Worm (Caenorhabditis elegans) whole organism, early embryonic: Measurements from ENCODE around the gene str-220.

ENCODE experiments used
- B0310.2 ChIP-seq: sonication (generic microtip); optimal IDR thresholded peaks from 2 replicates; lab custom pipeline; 2016; ENCODE audit warnings: mild to moderate bottlenecking, missing genetic modification characterization, missing compliant biosample characterization
- F13C5.2 ChIP-seq: sonication (generic microtip); optimal IDR thresholded peaks from 2 replicates; lab custom pipeline; 2017; ENCODE audit warnings: mild to moderate bottlenecking, missing genetic modification characterization, inconsistent platforms, missing compliant biosample characterization
- aly-1 ChIP-seq: sonication (generic microtip); optimal IDR thresholded peaks from 2 replicates; lab custom pipeline; 2016; ENCODE audit warnings: missing genetic modification characterization, missing compliant biosample characterization
- ama-1 ChIP-seq: fragments of 150-350 bp; optimal IDR thresholded peaks from 2 replicates; lab custom pipeline; 2014
- ceh-13 ChIP-seq: fragments of 200-800 bp; sonication (Bioruptor generic); optimal IDR thresholded peaks from 2 replicates; lab custom pipeline; 2018; ENCODE audit warnings: mild to moderate bottlenecking, missing genetic modification characterization, missing compliant biosample characterization
- ceh-36 ChIP-seq: sonication (generic microtip); optimal IDR thresholded peaks from 2 replicates; lab custom pipeline; 2016; ENCODE audit warnings: missing genetic modification characterization, inconsistent platforms, missing compliant biosample characterization
- ets-7 ChIP-seq: sonication (generic microtip); optimal IDR thresholded peaks from 2 replicates; lab custom pipeline; 2016; ENCODE audit warnings: missing genotype, missing genetic modification characterization, missing compliant biosample characterization
- flt-1 ChIP-seq: fragments of 200-800 bp; sonication (Bioruptor generic); IDR thresholded peaks from 2 replicates; pipeline ENCODE4 v1.3.6; 2022; ENCODE audit warnings: missing genetic modification characterization, missing compliant biosample characterization
- hmbx-1 ChIP-seq: sonication (generic microtip); optimal IDR thresholded peaks from 2 replicates; lab custom pipeline; 2016; ENCODE audit warnings: mild to moderate bottlenecking, missing genetic modification characterization, missing compliant biosample characterization
- hmg-4 ChIP-seq: fragments of 200-800 bp; sonication (Bioruptor generic); optimal IDR thresholded peaks from 2 replicates; lab custom pipeline; 2018; ENCODE audit warnings: mild to moderate bottlenecking, missing genetic modification characterization, missing compliant biosample characterization
- hnd-1 ChIP-seq: sonication (generic microtip); optimal IDR thresholded peaks from 2 replicates; lab custom pipeline; 2016; ENCODE audit warnings: missing genetic modification characterization, missing compliant biosample characterization
- pes-1 ChIP-seq: fragments of 200-800 bp; sonication (Bioruptor generic); IDR thresholded peaks from 2 replicates; pipeline ENCODE4 v1.3.6; 2022; ENCODE audit warnings: missing genetic modification reagents, missing genetic modification characterization, missing compliant biosample characterization
- scrt-1 ChIP-seq: fragments of 200-800 bp; sonication (Bioruptor generic); IDR thresholded peaks from 2 replicates; pipeline ENCODE4 v1.3.6; 2022; ENCODE audit warnings: missing genetic modification characterization, missing compliant biosample characterization
- sea-1 ChIP-seq: fragments of 200-800 bp; sonication (Bioruptor generic); conservative IDR thresholded peaks from 2 replicates; pipeline ENCODE4 v1.3.6; 2022; ENCODE audit warnings: missing genetic modification characterization, missing compliant biosample characterization
- tbx-11 ChIP-seq: fragments of 200-800 bp; sonication (Bioruptor generic); IDR thresholded peaks from 2 replicates; pipeline ENCODE4 v1.3.6; 2022; ENCODE audit warnings: missing genetic modification characterization, missing compliant biosample characterization
- tbx-37 ChIP-seq: fragments of 200-800 bp; sonication (Bioruptor generic); conservative IDR thresholded peaks from 2 replicates; pipeline ENCODE4 v1.3.6; 2022; ENCODE audit warnings: missing genetic modification reagents, missing genetic modification characterization, missing compliant biosample characterization
- tra-4 ChIP-seq: sonication (generic microtip); optimal IDR thresholded peaks from 2 replicates; lab custom pipeline; 2017; ENCODE audit warnings: missing genetic modification characterization, missing compliant biosample characterization

Gene str-220

DNA sequence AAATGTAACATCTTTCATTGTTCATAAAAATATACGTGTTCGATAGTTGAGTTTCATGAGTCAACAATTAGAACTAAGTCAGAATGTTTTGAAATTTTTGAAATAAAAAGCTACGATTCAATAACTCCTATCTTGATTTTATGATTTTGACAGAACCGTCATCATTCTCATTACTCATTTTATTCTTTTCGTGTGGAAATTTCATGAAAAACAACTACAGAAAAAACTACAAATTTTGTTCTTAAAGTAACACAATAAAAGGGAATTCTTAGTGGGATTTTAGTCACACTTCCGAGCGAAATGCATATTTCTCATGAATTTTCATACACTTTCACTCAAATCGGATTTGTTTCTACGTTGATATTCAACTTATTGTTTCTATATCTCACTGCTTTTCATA lies 5.8 kb upstream of the str-220 start, which contains the start of gene str-44:
Gene str-44 (plus strand): TSS at position 301 of the 400 bp plus-strand sequence.
- TF ChIP-seq B0310.2 (tag; lab: Kevin White, UChicago) (no peak), flt-1 (GFP tag; lab: Robert Waterston, UW) (no peak), sea-1 (GFP tag; lab: Robert Waterston, UW) (no peak), hnd-1 (tag; lab: Kevin White, UChicago) (no peak), tra-4 (tag; lab: Kevin White, UChicago) (no peak)

- no peak for TF ChIP-seq ets-7 (tag; lab: Kevin White, UChicago)
- TF ChIP-seq F13C5.2 (tag; lab: Kevin White, UChicago): no peak
- TF ChIP-seq tra-4 (tag; lab: Kevin White, UChicago): no peak
- no peak for TF ChIP-seq flt-1 (GFP tag; lab: Robert Waterston, UW)
- no peak for TF ChIP-seq hmbx-1 (tag; lab: Kevin White, UChicago)
- TF ChIP-seq ceh-36: no peak
Measured at ce11 chrIV:7175346-7175745, 4.2 kb upstream of the str-220 start, which contains the start of gene C42D4.19. TSS of gene C42D4.19 (plus strand) at chrIV:7175646.

DNA sequence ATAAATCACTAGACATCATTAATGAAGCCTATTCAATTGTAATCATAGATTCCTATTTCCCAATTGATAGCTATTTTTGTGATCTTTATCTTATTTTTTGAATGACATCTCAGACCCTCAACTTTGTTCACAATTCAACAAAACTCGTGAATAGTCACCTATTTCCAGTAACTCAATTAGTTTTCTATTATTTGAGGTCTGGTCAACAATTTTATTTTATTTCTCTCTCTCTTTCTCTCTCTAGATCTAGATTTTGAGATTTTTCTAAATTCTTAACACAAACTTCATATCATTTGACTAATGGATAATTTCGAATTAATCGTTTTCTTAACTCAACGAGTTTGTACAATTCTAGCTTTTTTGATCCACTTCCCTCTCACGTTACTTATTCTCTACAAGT lies 2.4 kb upstream of the str-220 start, which contains the start of gene str-1:
Gene str-1 (plus strand): TSS at position 301 of the 400 bp plus-strand sequence.
- TF ChIP-seq ama-1 (no peak), hmg-4 (GFP tag; lab: Kevin White, UChicago) (no peak), sea-1 (GFP tag; lab: Robert Waterston, UW) (no peak), aly-1 (tag; lab: Kevin White, UChicago) (no peak), tbx-11 (GFP tag; lab: Robert Waterston, UW) (no peak), flt-1 (GFP tag; lab: Robert Waterston, UW) (no peak), scrt-1 (no peak)

DNA sequence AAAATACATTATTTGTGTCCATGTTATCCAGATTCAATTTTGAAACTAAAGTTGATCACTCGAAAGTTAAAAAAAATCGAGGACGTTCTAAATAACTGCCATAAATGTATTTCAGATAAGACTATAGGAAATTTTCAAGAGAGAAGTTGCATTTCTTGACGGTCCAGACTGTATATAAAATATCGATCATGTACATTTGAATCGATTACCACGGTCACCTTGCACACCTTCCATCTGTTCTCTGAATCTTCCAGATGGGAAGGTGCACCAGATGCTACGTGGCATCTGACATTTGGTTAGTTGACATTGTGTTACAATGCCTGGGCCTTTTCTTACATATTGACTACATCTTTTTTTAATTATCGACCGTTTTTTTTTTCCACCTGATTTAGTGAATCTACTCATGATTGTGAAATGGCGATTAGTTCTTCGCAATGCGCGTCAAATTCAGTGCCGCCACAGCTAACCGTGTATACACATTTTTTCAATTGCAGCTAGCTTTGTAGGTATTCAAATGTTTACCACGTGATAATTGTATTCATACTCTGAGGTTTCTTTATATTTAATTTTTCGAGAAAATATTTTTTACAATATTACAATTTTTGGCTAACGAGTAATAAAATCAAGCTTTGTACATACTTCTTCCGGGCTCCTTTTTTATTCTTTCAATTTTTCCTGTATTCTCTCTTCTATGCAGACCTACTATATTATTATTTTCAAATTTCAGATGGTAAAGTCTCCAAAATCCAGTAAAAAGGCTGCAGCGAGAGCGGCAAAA lies 3.0 kb downstream of the str-220 start, which contains the start of gene skr-16:
Gene skr-16 (plus strand): TSS at position 728 of the 778 bp plus-strand sequence.
- TF ChIP-seq tbx-37 (GFP tag; lab: Robert Waterston, UW) (no peak), hnd-1 (tag; lab: Kevin White, UChicago) (no peak), ceh-13 (no peak), ceh-36 (no peak), tra-4 (tag; lab: Kevin White, UChicago) (no peak), aly-1 (tag; lab: Kevin White, UChicago) (no peak), ets-7 (tag; lab: Kevin White, UChicago) (no peak)

ce11 chrIV:7166553-7166952 lies 4.6 kb downstream of the str-220 start, which contains the start of gene C42D4.18:
TSS of gene C42D4.18 (plus strand) at chrIV:7166783.
- no peak for TF ChIP-seq ceh-36
- TF ChIP-seq hmbx-1 (tag; lab: Kevin White, UChicago): no peak
- no peak for TF ChIP-seq pes-1

ce11 chrIV:7165723-7166122 lies 5.4 kb downstream of the str-220 start, which contains the start of gene rpc-1:
TSS of gene rpc-1 (minus strand) at chrIV:7165748.
- TF ChIP-seq tbx-37 (GFP tag; lab: Robert Waterston, UW) (no peak), scrt-1 (no peak), tra-4 (tag; lab: Kevin White, UChicago) (no peak), aly-1 (tag; lab: Kevin White, UChicago) (no peak), F13C5.2 (tag; lab: Kevin White, UChicago) (peak; percentile 3)

- TF ChIP-seq tbx-11 (GFP tag; lab: Robert Waterston, UW): no peak
- no peak for TF ChIP-seq ceh-13
- TF ChIP-seq F13C5.2 (tag; lab: Kevin White, UChicago): no peak
- TF ChIP-seq pes-1: no peak
- TF ChIP-seq ceh-36: no peak
- no peak for TF ChIP-seq ama-1
- no peak for TF ChIP-seq sea-1 (GFP tag; lab: Robert Waterston, UW)
- TF ChIP-seq hmbx-1 (tag; lab: Kevin White, UChicago): no peak
- no peak for TF ChIP-seq tra-4 (tag; lab: Kevin White, UChicago)
- TF ChIP-seq aly-1 (tag; lab: Kevin White, UChicago): no peak
- no peak for TF ChIP-seq tbx-37 (GFP tag; lab: Robert Waterston, UW)
- TF ChIP-seq ets-7 (tag; lab: Kevin White, UChicago): no peak
Measured at ce11 chrIV:7159586-7159985, 11.5 kb downstream of the str-220 start.

- no peak for TF ChIP-seq tbx-11 (GFP tag; lab: Robert Waterston, UW)
Measured at ce11 chrIV:7158161-7158560, 13.0 kb downstream of the str-220 start.

ce11 chrIV:7156356-7156755 lies 14.8 kb downstream of the str-220 start, which contains the start of gene maph-9:
TSS of gene maph-9 (plus strand) at chrIV:7156628.
- no peak for TF ChIP-seq tbx-37 (GFP tag; lab: Robert Waterston, UW)
- TF ChIP-seq aly-1 (tag; lab: Kevin White, UChicago): no peak
- TF ChIP-seq tbx-11 (GFP tag; lab: Robert Waterston, UW): no peak
- TF ChIP-seq sea-1 (GFP tag; lab: Robert Waterston, UW): no peak
- TF ChIP-seq F13C5.2 (tag; lab: Kevin White, UChicago): no peak
- no peak for TF ChIP-seq hmbx-1 (tag; lab: Kevin White, UChicago)
- no peak for TF ChIP-seq flt-1 (GFP tag; lab: Robert Waterston, UW)
- no peak for TF ChIP-seq ama-1
- no peak for TF ChIP-seq ets-7 (tag; lab: Kevin White, UChicago)
- no peak for TF ChIP-seq hnd-1 (tag; lab: Kevin White, UChicago)
- no peak for TF ChIP-seq scrt-1
- TF ChIP-seq hmg-4 (GFP tag; lab: Kevin White, UChicago): no peak
- no peak for TF ChIP-seq tra-4 (tag; lab: Kevin White, UChicago)
- TF ChIP-seq ceh-36: no peak
- no peak for TF ChIP-seq ceh-13
- TF ChIP-seq pes-1: no peak
